Worm (Caenorhabditis elegans) whole organism, L1 larva: ENCODE data around the gene iff-2.

Experiments
- C16A3.4 ChIP-seq: fragments of 150-350 bp; optimal IDR thresholded peaks from 2 replicates; lab custom pipeline; 2014; ENCODE audit warnings: missing biosample characterization, missing genetic modification characterization
- C34B4.2 ChIP-seq: sonication (generic microtip); optimal IDR thresholded peaks from 2 replicates; lab custom pipeline; 2017; ENCODE audit warnings: mild to moderate bottlenecking, missing genetic modification characterization, missing compliant biosample characterization
- F16B12.6 ChIP-seq: fragments of 150-350 bp; optimal IDR thresholded peaks from 2 replicates; lab custom pipeline; 2014; ENCODE audit warnings: missing biosample characterization, missing genetic modification characterization
- aha-1 ChIP-seq: fragments of 150-350 bp; optimal IDR thresholded peaks from 2 replicates; lab custom pipeline; 2014; ENCODE audit warnings: missing biosample characterization, missing genetic modification characterization
- alr-1 ChIP-seq: fragments of 200-800 bp; sonication (Bioruptor generic); optimal IDR thresholded peaks from 2 replicates; lab custom pipeline; 2018; ENCODE audit warnings: borderline replicate concordance, mild to moderate bottlenecking, missing genetic modification characterization, missing compliant biosample characterization
- ama-1 ChIP-seq: fragments of 150-350 bp; optimal IDR thresholded peaks from 2 replicates; lab custom pipeline; 2014
- blmp-1 ChIP-seq: fragments of 150-350 bp; optimal IDR thresholded peaks from 2 replicates; lab custom pipeline; 2014; ENCODE audit warnings: missing biosample characterization, missing genetic modification characterization
- ceh-8 ChIP-seq: fragments of 200-800 bp; sonication (Bioruptor generic); optimal IDR thresholded peaks from 2 replicates; lab custom pipeline; 2018; ENCODE audit warnings: mild to moderate bottlenecking, missing genetic modification characterization, moderate library complexity, missing compliant biosample characterization
- ceh-82 ChIP-seq, 3 experiments: fragments of 150-350 bp in 1 of 3; sonication (generic microtip) in 2 of 3; optimal IDR thresholded peaks; 2 replicates each; lab custom pipeline; 2014 to 2017; ENCODE audit warnings: missing biosample characterization in 3 of 3, missing genetic modification characterization in 3 of 3
- ceh-88 ChIP-seq: fragments of 200-800 bp; sonication (Bioruptor generic); IDR thresholded peaks from 2 replicates; pipeline ENCODE4 v1.3.6; 2022; ENCODE audit warnings: missing genetic modification characterization, missing compliant biosample characterization
- dsc-1 ChIP-seq: sonication (generic microtip); optimal IDR thresholded peaks from 2 replicates; lab custom pipeline; 2016; ENCODE audit warnings: mild to moderate bottlenecking, missing genetic modification characterization, missing compliant biosample characterization
- efl-1 ChIP-seq, 4 experiments: fragments of 150-350 bp; optimal IDR thresholded peaks in 3 of 4; peaks in 1 of 4; 1 replicate in 1 of 4; 2 replicates in 3 of 4; lab custom pipeline; 2014; ENCODE audit warnings: missing biosample characterization in 2 of 4, missing genetic modification characterization in 2 of 4, missing genetic modification reagents in 2 of 4
- efl-3 ChIP-seq: fragments of 200-800 bp; sonication (Bioruptor generic); optimal IDR thresholded peaks from 2 replicates; lab custom pipeline; 2018; ENCODE audit warnings: mild to moderate bottlenecking, missing genetic modification characterization, missing compliant biosample characterization
- egl-13 ChIP-seq: sonication (generic microtip); optimal IDR thresholded peaks from 2 replicates; lab custom pipeline; 2016; ENCODE audit warnings: missing genotype, missing genetic modification reagents, missing genetic modification characterization, missing compliant biosample characterization
- elt-3 ChIP-seq, 6 experiments: fragments of 150-350 bp in 1 of 6; sonication (generic microtip); optimal IDR thresholded peaks; 2 replicates each; lab custom pipeline; 2017 to 2018; ENCODE audit warnings: missing biosample characterization in 6 of 6, missing genetic modification characterization in 6 of 6, inconsistent platforms in 1 of 6
- fkh-8 ChIP-seq: sonication (generic microtip); optimal IDR thresholded peaks from 2 replicates; lab custom pipeline; 2016; ENCODE audit warnings: mild to moderate bottlenecking, missing genetic modification characterization, missing compliant biosample characterization
- hlh-4 ChIP-seq: sonication (generic microtip); optimal IDR thresholded peaks from 2 replicates; lab custom pipeline; 2016; ENCODE audit warnings: mild to moderate bottlenecking, missing genetic modification characterization, missing compliant biosample characterization
- hpl-2 ChIP-seq: fragments of 150-350 bp; optimal IDR thresholded peaks from 2 replicates; lab custom pipeline; 2014; ENCODE audit warnings: missing biosample characterization, missing genetic modification reagents, missing genetic modification characterization
- irx-1 ChIP-seq: sonication (generic microtip); optimal IDR thresholded peaks from 2 replicates; lab custom pipeline; 2016; ENCODE audit warnings: missing genetic modification characterization, missing compliant biosample characterization
- isw-1 ChIP-seq: fragments of 200-800 bp; sonication (Bioruptor generic); IDR thresholded peaks from 2 replicates; pipeline ENCODE4 v1.3.6; 2022; ENCODE audit warnings: missing genetic modification characterization, missing compliant biosample characterization
- jun-1 ChIP-seq: fragments of 150-350 bp; optimal IDR thresholded peaks from 2 replicates; lab custom pipeline; 2014; ENCODE audit warnings: missing biosample characterization, missing genetic modification reagents, missing genetic modification characterization
- lin-14 ChIP-seq: fragments of 200-800 bp; sonication (Bioruptor generic); optimal IDR thresholded peaks from 2 replicates; lab custom pipeline; 2018; ENCODE audit warnings: mild to moderate bottlenecking, missing genetic modification characterization, moderate library complexity, missing compliant biosample characterization
- lin-15B ChIP-seq: fragments of 150-350 bp; sonication (generic microtip); optimal IDR thresholded peaks from 3 replicates; lab custom pipeline; 2014; ENCODE audit warnings: missing biosample characterization, missing genetic modification characterization
- lin-39 ChIP-seq: fragments of 150-350 bp; optimal IDR thresholded peaks from 2 replicates; lab custom pipeline; 2014; ENCODE audit warnings: missing biosample characterization, missing genetic modification reagents, missing genetic modification characterization
- lsy-2 ChIP-seq, 2 experiments: fragments of 150-350 bp; optimal IDR thresholded peaks; 2 replicates each; lab custom pipeline; 2014; ENCODE audit warnings: missing biosample characterization in 2 of 2, missing genetic modification characterization in 2 of 2
- mab-9 ChIP-seq: fragments of 200-800 bp; sonication (Bioruptor generic); IDR thresholded peaks from 2 replicates; pipeline ENCODE4 v1.3.6; 2022; ENCODE audit warnings: missing genetic modification reagents, missing genetic modification characterization, missing compliant biosample characterization
- mep-1 ChIP-seq: fragments of 150-350 bp; optimal IDR thresholded peaks from 2 replicates; lab custom pipeline; 2014; ENCODE audit warnings: missing biosample characterization, missing genetic modification characterization
- nhr-11 ChIP-seq: fragments of 150-350 bp; optimal IDR thresholded peaks from 2 replicates; lab custom pipeline; 2014; ENCODE audit warnings: missing biosample characterization, missing genetic modification characterization
- nhr-12 ChIP-seq: sonication (generic microtip); optimal IDR thresholded peaks from 2 replicates; lab custom pipeline; 2017; ENCODE audit warnings: missing biosample characterization, missing genetic modification characterization
- nhr-19 ChIP-seq: fragments of 200-800 bp; sonication (Bioruptor generic); conservative IDR thresholded peaks from 2 replicates; pipeline ENCODE4 v1.3.6; 2022; ENCODE audit warnings: missing genetic modification characterization, missing compliant biosample characterization
- nhr-20 ChIP-seq: sonication (generic microtip); optimal IDR thresholded peaks from 2 replicates; lab custom pipeline; 2016; ENCODE audit warnings: mild to moderate bottlenecking, missing genetic modification characterization, missing compliant biosample characterization
- nhr-47 ChIP-seq: sonication (generic microtip); optimal IDR thresholded peaks from 2 replicates; lab custom pipeline; 2016; ENCODE audit warnings: mild to moderate bottlenecking, missing genetic modification characterization, moderate library complexity, missing compliant biosample characterization
- nhr-71 ChIP-seq: sonication (generic microtip); optimal IDR thresholded peaks from 2 replicates; lab custom pipeline; 2016; ENCODE audit warnings: mild to moderate bottlenecking, missing genetic modification characterization, moderate library complexity, missing compliant biosample characterization
- nhr-76 ChIP-seq: sonication (generic microtip); optimal IDR thresholded peaks from 2 replicates; lab custom pipeline; 2017; ENCODE audit warnings: missing biosample characterization, missing genetic modification characterization
- nhr-77 ChIP-seq: fragments of 150-350 bp; optimal IDR thresholded peaks from 2 replicates; lab custom pipeline; 2014; ENCODE audit warnings: missing biosample characterization, missing genetic modification characterization
- pax-3 ChIP-seq: fragments of 200-800 bp; sonication (Bioruptor generic); optimal IDR thresholded peaks from 2 replicates; lab custom pipeline; 2018; ENCODE audit warnings: mild to moderate bottlenecking, missing genetic modification characterization, moderate library complexity, missing compliant biosample characterization
- sox-4 ChIP-seq: sonication (generic microtip); optimal IDR thresholded peaks from 2 replicates; lab custom pipeline; 2016; ENCODE audit warnings: missing genetic modification characterization, missing compliant biosample characterization
- xbp-1 ChIP-seq: sonication (generic microtip); optimal IDR thresholded peaks from 2 replicates; lab custom pipeline; 2016; ENCODE audit warnings: missing genetic modification characterization, missing compliant biosample characterization
- ztf-11 ChIP-seq, 2 experiments: sonication (generic microtip); optimal IDR thresholded peaks; 2 replicates each; lab custom pipeline; 2016 to 2017; ENCODE audit warnings: missing genetic modification characterization in 2 of 2, missing biosample characterization in 1 of 2, missing compliant biosample characterization in 1 of 2

iff-2 gene

DNA sequence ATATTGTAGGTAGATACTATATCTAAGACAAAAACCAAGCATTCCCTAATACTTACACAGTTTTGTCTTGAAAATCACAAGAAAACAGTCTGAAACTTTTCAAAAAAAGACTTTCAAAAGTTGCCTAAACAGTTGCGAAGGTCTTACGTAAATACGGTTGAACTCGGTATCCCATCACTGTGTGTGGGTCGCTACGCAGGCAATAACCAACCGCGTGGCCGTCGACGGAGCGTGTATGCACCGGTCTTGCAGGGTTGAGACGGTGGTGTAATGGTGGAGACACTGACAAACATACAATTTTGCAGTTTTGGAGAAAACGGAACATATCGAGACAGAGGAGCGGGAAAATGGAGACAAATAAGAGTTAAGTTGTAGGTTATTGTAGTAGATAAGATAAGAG is at the start of gene iff-2 (continued):
- TF ChIP-seq blmp-1 (tag; lab: Kevin White, UChicago) (peak; percentile 97), hlh-4 (tag; lab: Kevin White, UChicago) (no peak), ceh-82 (tag; optimal IDR thresholded peaks at IDR 0.05; lab: Kevin White, UChicago) (peak; percentile 99), nhr-12 (no peak), nhr-76 (peak; percentile 86), aha-1 (tag; lab: Kevin White, UChicago) (peak; percentile 98), C34B4.2 (peak; percentile 65), nhr-20 (tag; lab: Kevin White, UChicago) (peak; percentile 100), elt-3 (tag; optimal IDR thresholded peaks at IDR 0.05; lab: Kevin White, UChicago) (peak; percentile 100), alr-1 (tag; lab: Kevin White, UChicago) (no peak), pax-3 (peak; percentile 98), efl-1 (optimal IDR thresholded peaks at IDR 0.05; lab: Kevin White, UChicago) (peak; percentile 98), efl-1 (GFP tag; optimal IDR thresholded peaks at IDR 0.05 in 1 of 2; lab: Kevin White, UChicago) (peak; percentile 91 to 100), egl-13 (tag; lab: Kevin White, UChicago) (peak; percentile 98), mab-9 (GFP tag; lab: Robert Waterston, UW) (peak; percentile 92), ceh-88 (GFP tag; lab: Robert Waterston, UW) (peak; percentile 97), efl-3 (peak; percentile 77), lin-39 (tag; lab: Kevin White, UChicago) (peak; percentile 93), hpl-2 (GFP tag; lab: Kevin White, UChicago) (peak; percentile 99), ama-1 (lab: Kevin White, UChicago) (peak; percentile 91), lin-14 (GFP tag; lab: Kevin White, UChicago) (peak; percentile 100), F16B12.6 (peak; percentile 85), sox-4 (peak; percentile 95), ztf-11 (tag; optimal IDR thresholded peaks at IDR 0.05; lab: Kevin White, UChicago) (peak in 1 of 2 experiments; percentile 96), nhr-19 (peak; percentile 99), C16A3.4 (tag; lab: Kevin White, UChicago) (peak; percentile 100), fkh-8 (tag; lab: Kevin White, UChicago) (peak; percentile 100), jun-1 (tag; lab: Kevin White, UChicago) (peak; percentile 99), nhr-11 (tag; lab: Kevin White, UChicago) (peak; percentile 93), isw-1 (GFP tag; lab: Robert Waterston, UW) (peak; percentile 99), dsc-1 (tag; lab: Kevin White, UChicago) (peak; percentile 99), irx-1 (tag; lab: Kevin White, UChicago) (peak; percentile 96)

DNA sequence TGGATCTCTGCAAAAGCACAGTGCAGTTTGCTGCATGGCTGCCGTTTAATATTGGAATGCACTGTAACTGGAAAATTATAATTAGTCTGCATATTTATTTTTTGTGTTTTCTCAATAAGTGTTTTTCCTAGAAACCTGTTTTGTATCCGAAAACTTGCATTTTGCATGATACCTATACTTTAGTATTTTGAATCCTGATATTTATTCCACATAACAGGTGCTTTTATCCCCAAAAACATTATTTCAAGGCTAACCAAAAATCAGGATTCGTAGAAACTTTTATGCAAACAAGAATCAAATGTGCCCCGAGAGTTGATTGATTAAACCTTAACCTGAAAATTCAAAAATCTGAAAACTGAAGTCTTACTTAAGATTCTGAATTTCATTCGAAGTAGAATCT is 49.4 kb upstream of the iff-2 start:
- no peak for TF ChIP-seq sox-4
- peak; percentile 15 for TF ChIP-seq nhr-71 (tag; lab: Kevin White, UChicago)
- peak; percentile 15 for TF ChIP-seq nhr-47 (tag; lab: Kevin White, UChicago)
- peak; percentile 93 for TF ChIP-seq hlh-4 (tag; lab: Kevin White, UChicago)
- no peak for TF ChIP-seq xbp-1 (tag; lab: Kevin White, UChicago)
- no peak for TF ChIP-seq hpl-2 (GFP tag; lab: Kevin White, UChicago)
- TF ChIP-seq, all 84 proteins: peak for 3

DNA sequence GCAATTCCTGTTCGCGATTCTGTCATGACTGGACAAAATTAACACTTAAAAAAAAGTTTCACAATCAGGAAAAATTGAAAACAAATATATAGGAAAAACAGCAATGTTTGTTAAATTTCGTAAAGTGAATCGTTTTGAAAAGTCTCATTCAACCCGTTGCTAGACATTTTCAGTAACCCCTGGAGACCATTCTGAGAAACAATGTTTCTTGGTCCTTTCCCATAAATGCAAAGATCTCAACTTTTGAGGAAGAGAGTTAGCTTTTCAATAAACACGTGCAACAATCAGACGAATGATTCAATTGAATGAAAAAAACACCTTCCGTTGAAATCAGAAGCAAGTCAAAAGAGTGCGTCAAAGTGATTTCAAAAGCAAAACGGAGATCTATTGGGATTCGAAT is 48.9 kb upstream of the iff-2 start, which contains the start of gene F28C6.9:
TSS of gene F28C6.9 (minus strand) at position 101 of the 400 bp plus-strand sequence.
- TF ChIP-seq nhr-77 (tag; lab: Kevin White, UChicago), result no peak
- no peak for TF ChIP-seq ztf-11 (tag; optimal IDR thresholded peaks at IDR 0.05; lab: Kevin White, UChicago)
- no peak for TF ChIP-seq hpl-2 (GFP tag; lab: Kevin White, UChicago)
- no peak for TF ChIP-seq lsy-2 (tag; optimal IDR thresholded peaks at IDR 0.05; lab: Kevin White, UChicago)
- TF ChIP-seq nhr-47 (tag; lab: Kevin White, UChicago), result no peak
- no peak for TF ChIP-seq mep-1
- TF ChIP-seq ceh-8 (GFP tag; lab: Kevin White, UChicago), result no peak
- TF ChIP-seq xbp-1 (tag; lab: Kevin White, UChicago), result no peak
- TF ChIP-seq sox-4, result no peak
- no peak for TF ChIP-seq lin-15B (tag; lab: Kevin White, UChicago)
